Worm (Caenorhabditis elegans) whole organism, late embryonic: Measurements from ENCODE around the gene R148.5.

Experiments used
- C38D4.7 ChIP-seq: fragments of 200-800 bp; sonication (Bioruptor generic); optimal IDR thresholded peaks from 2 replicates; lab custom pipeline; 2018; ENCODE audit warnings: mild to moderate bottlenecking, missing genetic modification characterization, moderate library complexity, missing compliant biosample characterization
- F13H6.1 ChIP-seq: sonication (generic microtip); optimal IDR thresholded peaks from 2 replicates; lab custom pipeline; 2016; ENCODE audit warnings: missing genetic modification characterization, missing compliant biosample characterization
- K02D7.2 ChIP-seq: sonication (generic microtip); optimal IDR thresholded peaks from 2 replicates; lab custom pipeline; 2017; ENCODE audit warnings: mild to moderate bottlenecking, missing genetic modification characterization, missing compliant biosample characterization
- K09A11.1 ChIP-seq: sonication (generic microtip); optimal IDR thresholded peaks from 2 replicates; lab custom pipeline; 2017; ENCODE audit warnings: antibody characterized with exemption, mild to moderate bottlenecking, missing genetic modification characterization, missing compliant biosample characterization; ENCODE audit not compliant: insufficient read depth
- Y22D7AL.16 ChIP-seq: sonication (generic microtip); optimal IDR thresholded peaks from 2 replicates; lab custom pipeline; 2016; ENCODE audit warnings: missing genetic modification characterization, missing compliant biosample characterization
- ahr-1 ChIP-seq: sonication (generic microtip); optimal IDR thresholded peaks from 2 replicates; lab custom pipeline; 2016; ENCODE audit warnings: missing genetic modification characterization, missing compliant biosample characterization
- ceh-14 ChIP-seq: sonication (generic microtip); optimal IDR thresholded peaks from 2 replicates; lab custom pipeline; 2016; ENCODE audit warnings: missing genotype, missing genetic modification characterization, missing compliant biosample characterization
- ceh-18 ChIP-seq: sonication (generic microtip); optimal IDR thresholded peaks from 2 replicates; lab custom pipeline; 2016; ENCODE audit warnings: missing genetic modification characterization, missing compliant biosample characterization
- ceh-24 ChIP-seq: sonication (generic microtip); optimal IDR thresholded peaks from 2 replicates; lab custom pipeline; 2016; ENCODE audit warnings: mild to moderate bottlenecking, missing genetic modification characterization, missing compliant biosample characterization
- ceh-30 ChIP-seq: fragments of 150-350 bp; optimal IDR thresholded peaks from 2 replicates; lab custom pipeline; 2014; ENCODE audit warnings: missing biosample characterization, missing genetic modification characterization
- ceh-31 ChIP-seq: sonication (generic microtip); optimal IDR thresholded peaks from 2 replicates; lab custom pipeline; 2016; ENCODE audit warnings: missing genetic modification characterization, missing compliant biosample characterization
- ceh-34 ChIP-seq: sonication (generic microtip); optimal IDR thresholded peaks from 2 replicates; lab custom pipeline; 2016; ENCODE audit warnings: mild to moderate bottlenecking, missing genetic modification characterization, missing compliant biosample characterization
- ceh-45 ChIP-seq: fragments of 200-800 bp; sonication (Bioruptor generic); IDR thresholded peaks from 2 replicates; pipeline ENCODE4 v1.3.6; 2022; ENCODE audit warnings: missing genetic modification reagents, missing genetic modification characterization, missing compliant biosample characterization
- ceh-9 ChIP-seq: sonication (generic microtip); optimal IDR thresholded peaks from 2 replicates; lab custom pipeline; 2016; ENCODE audit warnings: mild to moderate bottlenecking, missing genetic modification characterization, inconsistent platforms, missing compliant biosample characterization
- dmd-4 ChIP-seq: sonication (generic microtip); optimal IDR thresholded peaks from 2 replicates; lab custom pipeline; 2016; ENCODE audit warnings: borderline replicate concordance, missing genetic modification characterization, missing compliant biosample characterization
- ets-4 ChIP-seq: sonication (generic microtip); optimal IDR thresholded peaks from 2 replicates; lab custom pipeline; 2016; ENCODE audit warnings: missing genetic modification characterization, missing compliant biosample characterization
- eyg-1 ChIP-seq: sonication (generic microtip); optimal IDR thresholded peaks from 2 replicates; lab custom pipeline; 2016; ENCODE audit warnings: missing genotype, missing genetic modification characterization, missing compliant biosample characterization
- fax-1 ChIP-seq: sonication (generic microtip); optimal IDR thresholded peaks from 2 replicates; lab custom pipeline; 2016; ENCODE audit warnings: missing genotype, missing genetic modification characterization, missing compliant biosample characterization
- fkh-10 ChIP-seq: fragments of 150-350 bp; optimal IDR thresholded peaks from 2 replicates; lab custom pipeline; 2014; ENCODE audit warnings: missing biosample characterization, missing genetic modification reagents, missing genetic modification characterization
- fkh-6 ChIP-seq: sonication (generic microtip); optimal IDR thresholded peaks from 2 replicates; lab custom pipeline; 2016; ENCODE audit warnings: missing genetic modification characterization, missing compliant biosample characterization
- gmeb-2 ChIP-seq: sonication (generic microtip); optimal IDR thresholded peaks from 2 replicates; lab custom pipeline; 2016; ENCODE audit warnings: missing genetic modification characterization, inconsistent platforms, missing compliant biosample characterization
- hlh-13 ChIP-seq: fragments of 200-800 bp; sonication (Bioruptor generic); optimal IDR thresholded peaks from 2 replicates; lab custom pipeline; 2018; ENCODE audit warnings: mild to moderate bottlenecking, missing genetic modification characterization, missing compliant biosample characterization
- hlh-15 ChIP-seq: sonication (generic microtip); optimal IDR thresholded peaks from 2 replicates; lab custom pipeline; 2016; ENCODE audit warnings: missing genetic modification characterization, missing compliant biosample characterization
- hlh-6 ChIP-seq: sonication (generic microtip); optimal IDR thresholded peaks from 2 replicates; lab custom pipeline; 2016; ENCODE audit warnings: missing genotype, missing genetic modification characterization, missing compliant biosample characterization
- hlh-8 ChIP-seq: sonication (generic microtip); optimal IDR thresholded peaks from 2 replicates; lab custom pipeline; 2016; ENCODE audit warnings: missing genotype, missing genetic modification characterization, missing compliant biosample characterization
- lim-6 ChIP-seq: sonication (generic microtip); optimal IDR thresholded peaks from 2 replicates; lab custom pipeline; 2016; ENCODE audit warnings: missing genetic modification characterization, missing compliant biosample characterization
- lin-11 ChIP-seq: fragments of 200-800 bp; sonication (Bioruptor generic); optimal IDR thresholded peaks from 2 replicates; lab custom pipeline; 2018; ENCODE audit warnings: mild to moderate bottlenecking, missing genetic modification characterization, missing compliant biosample characterization
- mec-3 ChIP-seq: sonication (generic microtip); optimal IDR thresholded peaks from 2 replicates; lab custom pipeline; 2016; ENCODE audit warnings: borderline replicate concordance, missing genetic modification characterization, missing compliant biosample characterization
- pax-1 ChIP-seq: fragments of 150-350 bp; optimal IDR thresholded peaks from 2 replicates; lab custom pipeline; 2014; ENCODE audit warnings: missing biosample characterization, missing genetic modification characterization
- pqm-1 ChIP-seq: sonication (generic microtip); optimal IDR thresholded peaks from 2 replicates; lab custom pipeline; 2016; ENCODE audit warnings: missing genetic modification characterization, missing compliant biosample characterization
- ref-2 ChIP-seq: sonication (generic microtip); optimal IDR thresholded peaks from 2 replicates; lab custom pipeline; 2016; ENCODE audit warnings: missing genetic modification characterization, missing compliant biosample characterization
- sdc-2 ChIP-seq: sonication (generic microtip); optimal IDR thresholded peaks from 2 replicates; lab custom pipeline; 2016; ENCODE audit warnings: missing genotype, missing genetic modification characterization, missing compliant biosample characterization
- syd-9 ChIP-seq: sonication (generic microtip); optimal IDR thresholded peaks from 2 replicates; lab custom pipeline; 2016; ENCODE audit warnings: mild to moderate bottlenecking, missing genetic modification characterization, moderate library complexity, missing compliant biosample characterization
- tbx-7 ChIP-seq: sonication (generic microtip); optimal IDR thresholded peaks from 2 replicates; lab custom pipeline; 2016; ENCODE audit warnings: missing genotype, missing genetic modification characterization, missing compliant biosample characterization
- ttx-3 ChIP-seq: sonication (generic microtip); optimal IDR thresholded peaks from 2 replicates; lab custom pipeline; 2016; ENCODE audit warnings: missing genetic modification reagents, missing genetic modification characterization, missing compliant biosample characterization
- unc-3 ChIP-seq, 2 experiments: fragments of 200-800 bp in 1 of 2; sonication (Bioruptor generic) in 1 of 2; sonication (generic microtip) in 1 of 2; conservative IDR thresholded peaks in 1 of 2; optimal IDR thresholded peaks in 1 of 2; 2 replicates each; pipeline versions ENCODE4 v1.3.6 to Lab custom; 2016 to 2022; ENCODE audit warnings: missing compliant biosample characterization in 2 of 2, missing genetic modification characterization in 2 of 2, missing genetic modification reagents in 1 of 2
- unc-42 ChIP-seq: sonication (generic microtip); optimal IDR thresholded peaks from 2 replicates; lab custom pipeline; 2016; ENCODE audit warnings: missing genotype, missing genetic modification characterization, missing compliant biosample characterization
- unc-86 ChIP-seq: sonication (generic microtip); optimal IDR thresholded peaks from 2 replicates; lab custom pipeline; 2016; ENCODE audit warnings: missing genetic modification characterization, missing compliant biosample characterization
- zip-5 ChIP-seq: sonication (generic microtip); optimal IDR thresholded peaks from 2 replicates; lab custom pipeline; 2016; ENCODE audit warnings: missing genetic modification characterization, missing compliant biosample characterization
- ztf-16 ChIP-seq: sonication (generic microtip); optimal IDR thresholded peaks from 2 replicates; lab custom pipeline; 2017; ENCODE audit warnings: missing genetic modification characterization, missing compliant biosample characterization

Gene R148.5

ce11 chrIII:3152848-3153247 lies 12.6 kb upstream of the R148.5 start, which contains the start of gene C44B11.6:
Gene C44B11.6 (plus strand): TSS chrIII:3153148.
- TF ChIP-seq K09A11.1 (no peak), ceh-45 (GFP tag; lab: Robert Waterston, UW) (no peak), lim-6 (tag; lab: Kevin White, UChicago) (no peak), lin-11 (tag; lab: Kevin White, UChicago) (no peak), ref-2 (tag; lab: Kevin White, UChicago) (no peak), unc-42 (tag; lab: Kevin White, UChicago) (no peak), mec-3 (tag; lab: Kevin White, UChicago) (no peak), gmeb-2 (tag; lab: Kevin White, UChicago) (no peak), dmd-4 (tag; lab: Kevin White, UChicago) (no peak), ahr-1 (tag; lab: Kevin White, UChicago) (no peak), ttx-3 (tag; lab: Kevin White, UChicago) (no peak), unc-86 (no peak), pqm-1 (tag; lab: Kevin White, UChicago) (no peak), ceh-24 (tag; lab: Kevin White, UChicago) (no peak), syd-9 (tag; lab: Kevin White, UChicago) (no peak), ets-4 (no peak), ceh-18 (tag; lab: Kevin White, UChicago) (no peak), tbx-7 (no peak)

- no peak for TF ChIP-seq ets-4
- TF ChIP-seq ttx-3 (tag; lab: Kevin White, UChicago), result no peak
- TF ChIP-seq ztf-16 (tag; lab: Kevin White, UChicago), result no peak
- TF ChIP-seq hlh-15, result no peak
- TF ChIP-seq hlh-8, result no peak
- TF ChIP-seq Y22D7AL.16 (tag; lab: Kevin White, UChicago), result no peak
- no peak for TF ChIP-seq fkh-6 (tag; lab: Kevin White, UChicago)
- TF ChIP-seq hlh-13, result no peak
- no peak for TF ChIP-seq K02D7.2
- TF ChIP-seq F13H6.1 (tag; lab: Kevin White, UChicago), result no peak
- TF ChIP-seq pax-1, result no peak
- TF ChIP-seq ceh-31, result no peak
- no peak for TF ChIP-seq eyg-1
- TF ChIP-seq fkh-10 (GFP tag; lab: Kevin White, UChicago), result no peak
- TF ChIP-seq ceh-30, result no peak
- no peak for TF ChIP-seq hlh-6
Observed at ce11 chrIII:3154968-3155367, 10.5 kb upstream of the R148.5 start, which contains the start of gene C44B11.1. Gene C44B11.1 (plus strand): TSS chrIII:3155268.

ce11 chrIII:3160490-3160889 lies 4.9 kb upstream of the R148.5 start:
- no peak for TF ChIP-seq unc-86
- no peak for TF ChIP-seq unc-42 (tag; lab: Kevin White, UChicago)
- no peak for TF ChIP-seq ttx-3 (tag; lab: Kevin White, UChicago)
- no peak for TF ChIP-seq lin-11 (tag; lab: Kevin White, UChicago)
- TF ChIP-seq C38D4.7 (GFP tag; lab: Kevin White, UChicago), result no peak
- TF ChIP-seq dmd-4 (tag; lab: Kevin White, UChicago), result no peak
- TF ChIP-seq fax-1 (tag; lab: Kevin White, UChicago), result no peak
- no peak for TF ChIP-seq unc-3 (GFP tag; conservative IDR thresholded peaks at IDR 0.05; lab: Robert Waterston, UW)
- TF ChIP-seq unc-3 (tag; optimal IDR thresholded peaks at IDR 0.05; lab: Kevin White, UChicago), result no peak
- TF ChIP-seq ceh-9 (tag; lab: Kevin White, UChicago), result no peak
- TF ChIP-seq ceh-18 (tag; lab: Kevin White, UChicago), result no peak
- no peak for TF ChIP-seq pax-1
- no peak for TF ChIP-seq sdc-2 (tag; lab: Kevin White, UChicago)
- TF ChIP-seq, all 69 proteins: peak for 0

- TF ChIP-seq hlh-13, result no peak
- TF ChIP-seq ceh-34 (tag; lab: Kevin White, UChicago), result no peak
- no peak for TF ChIP-seq hlh-8
- no peak for TF ChIP-seq zip-5 (tag; lab: Kevin White, UChicago)
- TF ChIP-seq unc-86, result no peak
- TF ChIP-seq ceh-14 (tag; lab: Kevin White, UChicago), result no peak
Observed at ce11 chrIII:3161600-3161999, 3.8 kb upstream of the R148.5 start.
